Fruit fly (Drosophila melanogaster) whole organism, embryonic: ENCODE measurements around the gene corn.

Source experiments
- Bdp1 ChIP-seq: fragments of 200-800 bp; sonication (Bioruptor generic); optimal IDR thresholded peaks from 3 replicates; lab custom pipeline; 2016; ENCODE audit warnings: missing biosample characterization, missing genetic modification characterization
- CG10209 ChIP-seq: fragments of 200-800 bp; sonication (Bioruptor generic); optimal IDR thresholded peaks from 3 replicates; lab custom pipeline; 2017; ENCODE audit warnings: missing biosample characterization, mild to moderate bottlenecking, missing genetic modification characterization, missing genetic modification reagents
- CG11723 ChIP-seq: fragments of 200-800 bp; sonication (Bioruptor generic); optimal IDR thresholded peaks from 2 replicates; lab custom pipeline; 2017; ENCODE audit warnings: missing biosample characterization, mild to moderate bottlenecking, missing genetic modification characterization
- CG12769 ChIP-seq: fragments of 200-800 bp; sonication (Bioruptor generic); optimal IDR thresholded peaks from 2 replicates; lab custom pipeline; 2019; ENCODE audit warnings: missing biosample characterization, mild to moderate bottlenecking, missing genetic modification characterization, moderate library complexity
- CG13894 ChIP-seq: fragments of 200-800 bp; sonication (Bioruptor generic); optimal IDR thresholded peaks from 3 replicates; lab custom pipeline; 2018; ENCODE audit warnings: missing biosample characterization, mild to moderate bottlenecking, missing genetic modification characterization, moderate library complexity
- CG30020 ChIP-seq: fragments of 200-800 bp; optimal IDR thresholded peaks from 2 replicates; lab custom pipeline; 2019; ENCODE audit warnings: missing biosample characterization, mild to moderate bottlenecking, missing genetic modification characterization, moderate library complexity
- CG3281 ChIP-seq: fragments of 200-800 bp; sonication (Bioruptor generic); optimal IDR thresholded peaks from 3 replicates; lab custom pipeline; 2017; ENCODE audit warnings: missing biosample characterization, mild to moderate bottlenecking, missing genetic modification characterization
- CG33213 ChIP-seq: fragments of 200-800 bp; sonication (Bioruptor generic); optimal IDR thresholded peaks from 3 replicates; lab custom pipeline; 2016; ENCODE audit warnings: missing biosample characterization, missing genetic modification characterization
- CG34376 ChIP-seq: fragments of 200-800 bp; sonication (Bioruptor generic); optimal IDR thresholded peaks from 2 replicates; lab custom pipeline; 2018; ENCODE audit warnings: missing biosample characterization, mild to moderate bottlenecking, missing genetic modification characterization
- CG3847 ChIP-seq: fragments of 200-800 bp; sonication (Bioruptor generic); IDR thresholded peaks from 2 replicates; pipeline ENCODE4 v1.3.6; 2022; ENCODE audit warnings: missing biosample characterization, missing genetic modification characterization
- CG3995 ChIP-seq: fragments of 200-800 bp; sonication (Bioruptor generic); optimal IDR thresholded peaks from 3 replicates; lab custom pipeline; 2016; ENCODE audit warnings: missing biosample characterization, missing genetic modification characterization
- CG6272 ChIP-seq: fragments of 200-800 bp; sonication (Bioruptor generic); IDR thresholded peaks from 2 replicates; pipeline ENCODE4 v1.3.6; 2022; ENCODE audit warnings: missing biosample characterization, missing genetic modification characterization
- CG7839 ChIP-seq: fragments of 200-800 bp; sonication (Bioruptor generic); optimal IDR thresholded peaks from 3 replicates; lab custom pipeline; 2018; ENCODE audit warnings: missing biosample characterization, mild to moderate bottlenecking, missing genetic modification characterization, moderate library complexity
- CG8290 ChIP-seq, 3 experiments: fragments of 200-800 bp; sonication (Bioruptor generic); optimal IDR thresholded peaks; 2 replicates each; lab custom pipeline; 2016 to 2019; ENCODE audit warnings: missing biosample characterization in 3 of 3, missing genetic modification characterization in 3 of 3, mild to moderate bottlenecking in 2 of 3, moderate library complexity in 1 of 3
- CG8359 ChIP-seq: fragments of 200-800 bp; sonication (Bioruptor generic); optimal IDR thresholded peaks from 2 replicates; lab custom pipeline; 2017; ENCODE audit warnings: missing biosample characterization, mild to moderate bottlenecking, missing genetic modification characterization, borderline replicate concordance
- CG8765 ChIP-seq: fragments of 200-800 bp; sonication (Bioruptor generic); IDR thresholded peaks from 2 replicates; pipeline ENCODE4 v1.3.6; 2022; ENCODE audit warnings: missing biosample characterization, missing genetic modification characterization
- CG8924 ChIP-seq: fragments of 200-800 bp; optimal IDR thresholded peaks from 3 replicates; lab custom pipeline; 2019; ENCODE audit warnings: missing biosample characterization, mild to moderate bottlenecking, missing genetic modification characterization, moderate library complexity
- Camta ChIP-seq: fragments of 200-800 bp; sonication (Bioruptor generic); optimal IDR thresholded peaks from 2 replicates; lab custom pipeline; 2016; ENCODE audit warnings: missing biosample characterization, missing genetic modification characterization
- CoRest ChIP-seq: fragments of 200-800 bp; sonication (Bioruptor generic); optimal IDR thresholded peaks from 3 replicates; lab custom pipeline; 2018; ENCODE audit warnings: missing biosample characterization, mild to moderate bottlenecking, missing genetic modification characterization, moderate library complexity
- Dad ChIP-seq: fragments of 200-800 bp; sonication (Bioruptor generic); optimal IDR thresholded peaks from 3 replicates; lab custom pipeline; 2016; ENCODE audit warnings: missing biosample characterization, missing genetic modification characterization
- Deaf1 ChIP-seq: fragments of 200-800 bp; optimal IDR thresholded peaks from 3 replicates; lab custom pipeline; 2019; ENCODE audit warnings: missing biosample characterization, mild to moderate bottlenecking, missing genetic modification characterization, moderate library complexity
- Elba2 ChIP-seq: fragments of 200-800 bp; sonication (Bioruptor generic); optimal IDR thresholded peaks from 3 replicates; lab custom pipeline; 2016; ENCODE audit warnings: missing biosample characterization, missing genetic modification characterization
- Hr78 ChIP-seq, 2 experiments: fragments of 200-800 bp in 1 of 2; fragments of >200 bp in 1 of 2; sonication (Bioruptor generic) in 1 of 2; optimal IDR thresholded peaks; 2 replicates each; lab custom pipeline; 2017 to 2019; ENCODE audit warnings: missing biosample characterization in 2 of 2, missing genetic modification characterization in 2 of 2, mild to moderate bottlenecking in 1 of 2, moderate library complexity in 1 of 2
- Oli ChIP-seq: fragments of 200-800 bp; sonication (Bioruptor generic); optimal IDR thresholded peaks from 2 replicates; lab custom pipeline; 2018; ENCODE audit warnings: missing biosample characterization, mild to moderate bottlenecking, missing genetic modification characterization, moderate library complexity
- Scr ChIP-seq: fragments of 200-800 bp; sonication (Bioruptor generic); IDR thresholded peaks from 2 replicates; pipeline ENCODE4 v1.3.6; 2022; ENCODE audit warnings: missing biosample characterization, missing genetic modification characterization; ENCODE audit not compliant: partially characterized antibody
- Sox100B ChIP-seq: fragments of 200-800 bp; sonication (Bioruptor generic); optimal IDR thresholded peaks from 3 replicates; lab custom pipeline; 2018; ENCODE audit warnings: missing biosample characterization, mild to moderate bottlenecking, missing genetic modification characterization
- YL-1 ChIP-seq: fragments of 200-800 bp; sonication (Bioruptor generic); optimal IDR thresholded peaks from 3 replicates; lab custom pipeline; 2017; ENCODE audit warnings: missing biosample characterization, mild to moderate bottlenecking, missing genetic modification characterization
- abd-A ChIP-seq: fragments of 200-800 bp; sonication (Bioruptor generic); optimal IDR thresholded peaks from 3 replicates; lab custom pipeline; 2019; ENCODE audit warnings: missing biosample characterization, mild to moderate bottlenecking, missing genetic modification characterization, moderate library complexity
- bsh ChIP-seq, 2 experiments: fragments of 200-800 bp; sonication (Bioruptor generic); optimal IDR thresholded peaks; 2 replicates each; lab custom pipeline; 2017 to 2018; ENCODE audit warnings: mild to moderate bottlenecking in 2 of 2, missing biosample characterization in 2 of 2, missing genetic modification characterization in 2 of 2, moderate library complexity in 1 of 2
- cg ChIP-seq: fragments of 200-800 bp; sonication (Bioruptor generic); optimal IDR thresholded peaks from 3 replicates; lab custom pipeline; 2019; ENCODE audit warnings: missing biosample characterization, mild to moderate bottlenecking, missing genetic modification characterization, moderate library complexity
- chif ChIP-seq, 2 experiments: fragments of 200-800 bp; sonication (Bioruptor generic); optimal IDR thresholded peaks; 3 replicates each; lab custom pipeline; 2016; ENCODE audit warnings: missing biosample characterization in 2 of 2, missing genetic modification characterization in 2 of 2
- crp ChIP-seq, 2 experiments: fragments of 200-800 bp; sonication (Bioruptor generic); optimal IDR thresholded peaks; 2 replicates in 1 of 2; 3 replicates in 1 of 2; lab custom pipeline; 2017; ENCODE audit warnings: missing biosample characterization in 2 of 2, missing genetic modification characterization in 2 of 2, mild to moderate bottlenecking in 1 of 2, moderate library complexity in 1 of 2
- danr ChIP-seq: fragments of 200-800 bp; sonication (Bioruptor generic); IDR thresholded peaks from 2 replicates; pipeline ENCODE4 v1.3.6; 2022; ENCODE audit warnings: missing biosample characterization, missing genetic modification characterization
- dati ChIP-seq: fragments of 200-800 bp; sonication (Bioruptor generic); IDR thresholded peaks from 2 replicates; pipeline ENCODE4 v1.3.6; 2022; ENCODE audit warnings: missing biosample characterization, missing genetic modification characterization
- dmrt99B ChIP-seq: fragments of 200-800 bp; sonication (Bioruptor generic); optimal IDR thresholded peaks from 2 replicates; lab custom pipeline; 2018; ENCODE audit warnings: missing biosample characterization, mild to moderate bottlenecking, missing genetic modification characterization, moderate library complexity
- fru ChIP-seq: fragments of >200 bp; optimal IDR thresholded peaks from 2 replicates; lab custom pipeline; 2017
- ham ChIP-seq: fragments of 200-800 bp; sonication (Bioruptor generic); IDR thresholded peaks from 2 replicates; pipeline ENCODE4 v1.3.6; 2022; ENCODE audit warnings: missing biosample characterization, missing genetic modification characterization
- hkb ChIP-seq, 2 experiments: fragments of 200-800 bp in 1 of 2; fragments of >200 bp in 1 of 2; sonication (Bioruptor generic) in 1 of 2; IDR thresholded peaks in 1 of 2; optimal IDR thresholded peaks in 1 of 2; 2 replicates each; pipeline versions ENCODE4 v1.3.6 to Lab custom; 2017 to 2022; ENCODE audit warnings: missing biosample characterization in 1 of 2, missing genetic modification characterization in 1 of 2
- nmo ChIP-seq: fragments of 200-800 bp; sonication (Bioruptor generic); optimal IDR thresholded peaks from 2 replicates; lab custom pipeline; 2018; ENCODE audit warnings: missing biosample characterization, mild to moderate bottlenecking, missing genetic modification characterization, moderate library complexity
- phol ChIP-seq: fragments of 200-800 bp; sonication (Bioruptor generic); optimal IDR thresholded peaks from 3 replicates; lab custom pipeline; 2018; ENCODE audit warnings: missing biosample characterization, mild to moderate bottlenecking, missing genetic modification characterization, moderate library complexity
- pzg ChIP-seq: fragments of 200-800 bp; sonication (Bioruptor generic); optimal IDR thresholded peaks from 3 replicates; lab custom pipeline; 2018; ENCODE audit warnings: missing biosample characterization, mild to moderate bottlenecking, missing genetic modification characterization, moderate library complexity
- salm ChIP-seq: fragments of 200-800 bp; sonication (Bioruptor generic); optimal IDR thresholded peaks from 2 replicates; lab custom pipeline; 2018; ENCODE audit warnings: missing biosample characterization, mild to moderate bottlenecking, missing genetic modification characterization
- sens-2 ChIP-seq: fragments of 200-800 bp; sonication (Bioruptor generic); IDR thresholded peaks from 2 replicates; pipeline ENCODE4 v1.3.6; 2022; ENCODE audit warnings: missing biosample characterization, missing genetic modification characterization
- slp2 ChIP-seq: fragments of 200-800 bp; sonication (Bioruptor generic); optimal IDR thresholded peaks from 2 replicates; lab custom pipeline; 2016; ENCODE audit warnings: missing biosample characterization, missing genetic modification characterization
- so ChIP-seq: fragments of 200-800 bp; sonication (Bioruptor generic); IDR thresholded peaks from 3 replicates; pipeline ENCODE4 v1.3.6; 2022; ENCODE audit warnings: missing biosample characterization, missing genetic modification characterization
- ssp ChIP-seq: fragments of 200-800 bp; sonication (Bioruptor generic); IDR thresholded peaks from 2 replicates; pipeline ENCODE4 v1.3.6; 2022; ENCODE audit warnings: missing biosample characterization, missing genetic modification characterization
- stwl ChIP-seq: fragments of 200-800 bp; sonication (Bioruptor generic); optimal IDR thresholded peaks from 3 replicates; lab custom pipeline; 2018; ENCODE audit warnings: missing biosample characterization, mild to moderate bottlenecking, missing genetic modification characterization, moderate library complexity
- tgo ChIP-seq: fragments of 200-800 bp; sonication (Bioruptor generic); IDR thresholded peaks from 3 replicates; pipeline ENCODE4 v1.3.6; 2022; ENCODE audit warnings: missing biosample characterization, missing genetic modification characterization
- tll ChIP-seq, 2 experiments: fragments of 200-800 bp in 1 of 2; fragments of >200 bp in 1 of 2; sonication (Bioruptor generic) in 1 of 2; optimal IDR thresholded peaks; 2 replicates each; lab custom pipeline; 2017 to 2019; ENCODE audit warnings: missing biosample characterization in 2 of 2, missing genetic modification characterization in 2 of 2, mild to moderate bottlenecking in 1 of 2, moderate library complexity in 1 of 2
- wdn ChIP-seq: fragments of 200-800 bp; sonication (Bioruptor generic); IDR thresholded peaks from 2 replicates; pipeline ENCODE4 v1.3.6; 2022; ENCODE audit warnings: missing biosample characterization, missing genetic modification characterization

The corn gene

DNA sequence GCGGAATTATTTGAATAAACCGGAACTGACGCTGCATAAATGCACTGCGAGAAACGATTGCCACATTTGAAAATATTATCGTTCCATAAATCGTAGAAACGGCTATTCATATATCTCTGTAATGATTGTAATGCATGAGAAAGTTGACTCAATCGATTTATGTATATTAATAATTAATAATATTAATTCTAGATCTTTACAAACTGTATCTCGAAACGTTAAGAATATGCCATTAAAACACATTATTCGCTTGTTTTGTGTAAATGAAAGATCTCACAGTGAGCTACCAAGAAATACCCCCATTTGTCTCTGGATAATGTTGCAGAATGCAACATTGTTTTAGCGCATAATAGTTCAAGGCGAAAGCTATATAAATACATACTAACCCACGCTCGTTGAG is 7.0 kb downstream of the corn start (continued):
- no peak for TF ChIP-seq YL-1 (GFP tag; lab: Kevin White, UChicago)
- TF ChIP-seq CG7839 (tag; lab: Kevin White, UChicago), result no peak
- TF ChIP-seq Scr (GFP tag; lab: Robert Waterston, UW), result no peak
- no peak for TF ChIP-seq CG3995 (GFP tag; lab: Kevin White, UChicago)
- TF ChIP-seq Dad (GFP tag; lab: Kevin White, UChicago), result no peak
- no peak for TF ChIP-seq pzg (GFP tag; lab: Kevin White, UChicago)
- TF ChIP-seq Oli (tag; lab: Kevin White, UChicago), result peak; percentile 23
- TF ChIP-seq CG34376 (GFP tag; lab: Kevin White, UChicago), result no peak
- no peak for TF ChIP-seq danr (GFP tag; lab: Robert Waterston, UW)
- no peak for TF ChIP-seq wdn (GFP tag; lab: Robert Waterston, UW)
- TF ChIP-seq dati, result no peak
- TF ChIP-seq CG13894 (tag; lab: Kevin White, UChicago), result no peak
- TF ChIP-seq CG8290 (GFP tag; optimal IDR thresholded peaks at IDR 0.05; lab: Kevin White, UChicago), result no peak
- no peak for TF ChIP-seq CG8290 (tag; optimal IDR thresholded peaks at IDR 0.05; lab: Kevin White, UChicago)
- no peak for TF ChIP-seq so (GFP tag; lab: Robert Waterston, UW)
- no peak for TF ChIP-seq sens-2 (GFP tag; lab: Robert Waterston, UW)
- TF ChIP-seq crp (GFP tag; optimal IDR thresholded peaks at IDR 0.05; lab: Kevin White, UChicago), result no peak
- no peak for TF ChIP-seq slp2 (GFP tag; lab: Kevin White, UChicago)
- no peak for TF ChIP-seq Deaf1
- TF ChIP-seq CG12769 (tag; lab: Kevin White, UChicago), result no peak
- TF ChIP-seq CG3281 (GFP tag; lab: Kevin White, UChicago), result no peak
- no peak for TF ChIP-seq abd-A (tag; lab: Kevin White, UChicago)
- TF ChIP-seq ssp, result no peak
- TF ChIP-seq bsh (GFP tag; optimal IDR thresholded peaks at IDR 0.05; lab: Kevin White, UChicago), result peak; percentile 50 to 76
- TF ChIP-seq Sox100B (GFP tag; lab: Kevin White, UChicago), result no peak
- no peak for TF ChIP-seq hkb (optimal IDR thresholded peaks at IDR 0.05; lab: Kevin White, UChicago)
- no peak for TF ChIP-seq hkb (GFP tag; IDR thresholded peaks at IDR 0.05; lab: Robert Waterston, UW)
- no peak for TF ChIP-seq tgo (GFP tag; lab: Robert Waterston, UW)
- TF ChIP-seq CG6272, result no peak
- TF ChIP-seq fru (lab: Kevin White, UChicago), result no peak
- TF ChIP-seq Elba2, result no peak
- no peak for TF ChIP-seq dmrt99B (tag; lab: Kevin White, UChicago)
- no peak for TF ChIP-seq CG10209 (GFP tag; lab: Kevin White, UChicago)
- no peak for TF ChIP-seq stwl
- TF ChIP-seq CG8924 (tag; lab: Kevin White, UChicago), result peak; percentile 16
- TF ChIP-seq salm (tag; lab: Kevin White, UChicago), result no peak
- no peak for TF ChIP-seq Hr78 (GFP tag; optimal IDR thresholded peaks at IDR 0.05; lab: Kevin White, UChicago)
- TF ChIP-seq phol, result peak; percentile 33
- TF ChIP-seq CG3847 (GFP tag; lab: Robert Waterston, UW), result no peak
- TF ChIP-seq CG30020 (tag; lab: Kevin White, UChicago), result no peak
- TF ChIP-seq Camta (GFP tag; lab: Kevin White, UChicago), result no peak
- no peak for TF ChIP-seq Bdp1 (GFP tag; lab: Kevin White, UChicago)
- TF ChIP-seq CG8359 (GFP tag; lab: Kevin White, UChicago), result no peak
- no peak for TF ChIP-seq cg (GFP tag; lab: Kevin White, UChicago)
- TF ChIP-seq CG11723 (GFP tag; lab: Kevin White, UChicago), result no peak
- TF ChIP-seq ham (GFP tag; lab: Robert Waterston, UW), result no peak
- no peak for TF ChIP-seq CG33213 (GFP tag; lab: Kevin White, UChicago)
- TF ChIP-seq CoRest (tag; lab: Kevin White, UChicago), result peak; percentile 18
- TF ChIP-seq chif (GFP tag; optimal IDR thresholded peaks at IDR 0.05; lab: Kevin White, UChicago), result no peak
- TF ChIP-seq CG8765 (GFP tag; lab: Robert Waterston, UW), result no peak
- no peak for TF ChIP-seq tll (GFP tag; optimal IDR thresholded peaks at IDR 0.05; lab: Kevin White, UChicago)
- peak; percentile 31 for TF ChIP-seq nmo (GFP tag; lab: Kevin White, UChicago)
